Worm (Caenorhabditis elegans): ENCODE data around the gene srh-35.

Gene srh-35

ce11 chrV:439183-439749 lies 9.8 kb downstream of the srh-35 start:
- TF ChIP-seq dao-5 (tag; optimal IDR thresholded peaks at IDR 0.05): no peak
- TF ChIP-seq him-1 (tag; optimal IDR thresholded peaks at IDR 0.05): no peak
- no peak for TF ChIP-seq W03F9.2 (tag; optimal IDR thresholded peaks at IDR 0.05)

ce11 chrV:438094-438493 lies 10.9 kb downstream of the srh-35 start, which contains the start of gene B0554.1:
Gene B0554.1, plus strand, starts transcription at chrV:438394.
- no peak for TF ChIP-seq W03F9.2 (tag; optimal IDR thresholded peaks at IDR 0.05)

- TF ChIP-seq him-1 (tag; optimal IDR thresholded peaks at IDR 0.05): no peak
- TF ChIP-seq dao-5 (tag; optimal IDR thresholded peaks at IDR 0.05): no peak
- no peak for TF ChIP-seq W03F9.2 (tag; optimal IDR thresholded peaks at IDR 0.05)
Observed at ce11 chrV:433898-434297, 15.1 kb downstream of the srh-35 start, which contains the start of gene B0554.2. Gene B0554.2, plus strand, starts transcription at chrV:434198.

- TF ChIP-seq him-1 (tag; optimal IDR thresholded peaks at IDR 0.05): no peak
- no peak for TF ChIP-seq W03F9.2 (tag; optimal IDR thresholded peaks at IDR 0.05)
- TF ChIP-seq dao-5 (tag; optimal IDR thresholded peaks at IDR 0.05): no peak
Observed at ce11 chrV:432991-433390, 16.0 kb downstream of the srh-35 start.

ce11 chrV:428844-429243 lies 20.2 kb downstream of the srh-35 start, which contains the start of gene B0554.4:
Gene B0554.4, plus strand, starts transcription at chrV:429144.
- no peak for TF ChIP-seq W03F9.2 (tag; optimal IDR thresholded peaks at IDR 0.05)
- TF ChIP-seq dao-5 (tag; optimal IDR thresholded peaks at IDR 0.05): no peak
- no peak for TF ChIP-seq him-1 (tag; optimal IDR thresholded peaks at IDR 0.05)

- TF ChIP-seq W03F9.2 (tag; optimal IDR thresholded peaks at IDR 0.05): no peak
Observed at ce11 chrV:424140-424539, 24.9 kb downstream of the srh-35 start, which contains the start of gene B0554.5. Gene B0554.5, plus strand, starts transcription at chrV:424440.

ce11 chrV:422133-422532 lies 26.9 kb downstream of the srh-35 start, which contains the start of gene dod-20:
Gene dod-20, plus strand, starts transcription at chrV:422433.
- TF ChIP-seq him-1 (tag; optimal IDR thresholded peaks at IDR 0.05) (no peak), W03F9.2 (tag; optimal IDR thresholded peaks at IDR 0.05) (no peak), dao-5 (tag; optimal IDR thresholded peaks at IDR 0.05) (no peak)

- TF ChIP-seq dao-5 (tag; optimal IDR thresholded peaks at IDR 0.05): no peak
Observed at ce11 chrV:418432-418831, 30.6 kb downstream of the srh-35 start, which contains the start of gene Y39D8A.1. Gene Y39D8A.1, plus strand, starts transcription at chrV:418732.

- TF ChIP-seq W03F9.2 (tag; optimal IDR thresholded peaks at IDR 0.05) (no peak), him-1 (tag; optimal IDR thresholded peaks at IDR 0.05) (no peak), dao-5 (tag; optimal IDR thresholded peaks at IDR 0.05) (no peak)
Observed at ce11 chrV:417656-418353, 31.2 kb downstream of the srh-35 start, which contains the start of gene irg-8. Gene irg-8, minus strand, starts transcription at chrV:417706.

ce11 chrV:415072-415471 lies 34.0 kb downstream of the srh-35 start:
- no peak for TF ChIP-seq dao-5 (tag; optimal IDR thresholded peaks at IDR 0.05)
- TF ChIP-seq W03F9.2 (tag; optimal IDR thresholded peaks at IDR 0.05): no peak
- TF ChIP-seq him-1 (tag; optimal IDR thresholded peaks at IDR 0.05): no peak

- TF ChIP-seq him-1 (tag; optimal IDR thresholded peaks at IDR 0.05) (no peak), W03F9.2 (tag; optimal IDR thresholded peaks at IDR 0.05) (no peak)
Observed at ce11 chrV:414630-415029, 34.4 kb downstream of the srh-35 start, which contains the start of gene dod-19. Gene dod-19, minus strand, starts transcription at chrV:414759.

- TF ChIP-seq W03F9.2 (tag; optimal IDR thresholded peaks at IDR 0.05): no peak
Observed at ce11 chrV:412820-413219, 36.2 kb downstream of the srh-35 start.

ce11 chrV:404210-404669 lies 44.8 kb downstream of the srh-35 start, which contains the start of gene nhr-252:
Gene nhr-252, plus strand, starts transcription at chrV:404619.
- TF ChIP-seq dao-5 (tag; optimal IDR thresholded peaks at IDR 0.05) (no peak), him-1 (tag; optimal IDR thresholded peaks at IDR 0.05) (no peak), W03F9.2 (tag; optimal IDR thresholded peaks at IDR 0.05) (no peak)

ce11 chrV:403028-403427 lies 46.0 kb downstream of the srh-35 start, which contains the start of gene srh-62:
Gene srh-62, minus strand, starts transcription at chrV:403128.
- TF ChIP-seq W03F9.2 (tag; optimal IDR thresholded peaks at IDR 0.05) (no peak), dao-5 (tag; optimal IDR thresholded peaks at IDR 0.05) (no peak), him-1 (tag; optimal IDR thresholded peaks at IDR 0.05) (no peak)

- TF ChIP-seq W03F9.2 (tag; optimal IDR thresholded peaks at IDR 0.05) (no peak), dao-5 (tag; optimal IDR thresholded peaks at IDR 0.05) (no peak), him-1 (tag; optimal IDR thresholded peaks at IDR 0.05) (no peak)
Observed at ce11 chrV:399721-400120, 49.3 kb downstream of the srh-35 start, which contains the start of gene scl-27. Gene scl-27, plus strand, starts transcription at chrV:400021.

Data from whole organism, L4/young adult.